Fruit fly (Drosophila melanogaster): ENCODE results near the gene CG9593.
A peak's percentile ranks its signal among the peaks of the same experiment; 100 is the strongest.

- TF ChIP-seq psq (GFP tag; optimal IDR thresholded peaks at IDR 0.05) (peak; percentile 25), Abd-B (GFP tag; optimal IDR thresholded peaks at IDR 0.05) (no peak), brk (GFP tag; optimal IDR thresholded peaks at IDR 0.05) (peak; percentile 83), Dif (GFP tag; optimal IDR thresholded peaks at IDR 0.05; ENCODE audit: partially characterized antibody) (peak; percentile 58)
Measured at dm6 chr3R:15793372-15793802, 8.7 kb upstream of the CG9593 start, which contains the start of gene nsl1.

All from whole organism, wandering third instar larva.